Worm (Caenorhabditis elegans): Measurements from ENCODE around the gene str-249.

ce11 chrIV:7236248-7236772, 49.7 kb upstream of the str-249 start:
- no peak for TF ChIP-seq tbx-11 (GFP tag; IDR thresholded peaks at IDR 0.05)
- TF ChIP-seq hmbx-1 (tag; optimal IDR thresholded peaks at IDR 0.05): no peak
- TF ChIP-seq sea-1 (GFP tag; conservative IDR thresholded peaks at IDR 0.05): no peak
- TF ChIP-seq hnd-1 (tag; optimal IDR thresholded peaks at IDR 0.05): no peak
